Fruit fly (Drosophila melanogaster) whole organism: ENCODE measurements around the gene Pgm1.

Experiments
- CG8478 ChIP-seq: fragments of >200 bp; optimal IDR thresholded peaks from 2 replicates; lab custom pipeline; 2018; ENCODE audit warnings: inconsistent platforms
- EcR ChIP-seq, 2 experiments: fragments of >200 bp; optimal IDR thresholded peaks; 2 replicates each; lab custom pipeline; 2017; ENCODE audit warnings: missing biosample characterization in 2 of 2, missing genetic modification characterization in 2 of 2, missing genetic modification reagents in 2 of 2
- pan ChIP-seq: fragments of >200 bp; optimal IDR thresholded peaks from 2 replicates; lab custom pipeline; 2017
- psq ChIP-seq: fragments of >200 bp; optimal IDR thresholded peaks from 2 replicates; lab custom pipeline; 2017
- usp ChIP-seq: fragments of >200 bp; optimal IDR thresholded peaks from 2 replicates; lab custom pipeline; 2017; ENCODE audit warnings: missing biosample characterization, missing genetic modification characterization, mixed read lengths

dm6 chr3L:16155547-16155946, 27.2 kb upstream of the Pgm1 start:
- TF ChIP-seq psq (lab: Kevin White, UChicago) (no peak), usp (GFP tag; lab: Kevin White, UChicago) (no peak), pan (no peak), CG8478 (no peak), EcR (GFP tag; optimal IDR thresholded peaks at IDR 0.05; lab: Kevin White, UChicago) (no peak)
